Worm (Caenorhabditis elegans) whole organism, L4 larva: Measurements from ENCODE around the gene clec-171.

Experiments
- Y5F2A.4 ChIP-seq: fragments of 200-800 bp; sonication (Bioruptor generic); optimal IDR thresholded peaks from 2 replicates; lab custom pipeline; 2018; ENCODE audit warnings: mild to moderate bottlenecking, missing genetic modification characterization, missing compliant biosample characterization
- daf-19 ChIP-seq: fragments of 200-800 bp; sonication (Bioruptor generic); conservative IDR thresholded peaks from 2 replicates; pipeline ENCODE4 v1.3.6; 2022; ENCODE audit warnings: missing genetic modification characterization, missing compliant biosample characterization
- daf-8 ChIP-seq: fragments of 200-800 bp; sonication (Bioruptor generic); IDR thresholded peaks from 2 replicates; pipeline ENCODE4 v1.3.6; 2022; ENCODE audit warnings: missing genetic modification characterization, missing compliant biosample characterization
- skn-1 ChIP-seq: fragments of 150-350 bp; optimal IDR thresholded peaks from 2 replicates; lab custom pipeline; 2014; ENCODE audit warnings: missing biosample characterization, missing genetic modification characterization
- unc-39 ChIP-seq: sonication (generic microtip); optimal IDR thresholded peaks from 2 replicates; lab custom pipeline; 2017; ENCODE audit warnings: missing biosample characterization, missing genetic modification characterization

DNA sequence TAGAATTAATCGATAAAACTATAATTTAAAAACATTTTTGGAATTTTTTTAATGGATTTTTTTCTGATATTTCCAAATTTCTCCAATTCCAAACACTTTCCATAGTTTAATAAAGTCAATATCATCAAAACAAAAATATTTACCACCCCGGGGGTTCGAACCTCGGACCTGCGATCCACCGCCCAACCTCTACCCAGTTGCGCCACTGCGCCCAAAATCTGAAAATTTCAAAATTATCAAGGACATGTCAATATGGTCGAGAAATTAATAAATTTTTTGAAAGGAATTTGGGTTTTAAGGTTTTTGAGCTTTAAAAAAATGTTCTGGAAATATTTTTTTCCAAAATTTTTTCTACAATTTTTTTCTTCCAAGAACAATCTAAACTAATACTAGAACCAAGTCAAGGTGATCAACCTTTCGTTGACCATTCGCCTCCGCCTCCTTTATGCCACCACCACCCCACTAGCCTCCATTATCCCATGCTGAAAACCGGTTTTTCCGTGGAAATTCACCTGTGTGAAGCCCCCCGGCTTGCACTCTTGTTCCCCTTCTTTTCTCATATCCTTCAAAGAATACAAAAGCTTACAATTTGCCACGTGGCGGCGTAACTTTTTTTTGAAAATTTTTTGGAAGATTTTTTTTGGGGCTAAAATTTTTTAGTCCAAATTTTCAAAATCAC lies 45.4 kb downstream of the clec-171 start:
- TF ChIP-seq skn-1 (no peak), daf-8 (GFP tag; lab: Robert Waterston, UW) (no peak), unc-39 (no peak), daf-19 (GFP tag; lab: Robert Waterston, UW) (no peak), Y5F2A.4 (GFP tag; lab: Kevin White, UChicago) (no peak)
